Fruit fly (Drosophila melanogaster): ENCODE results near the gene MED15.

The MED15 gene

dm6 chr2L:506443-506842 is 33.6 kb downstream of the MED15 start:
- no peak for TF ChIP-seq CG17801 (GFP tag; optimal IDR thresholded peaks at IDR 0.05; ENCODE audit: partially characterized antibody)

- TF ChIP-seq CG17801 (GFP tag; optimal IDR thresholded peaks at IDR 0.05; ENCODE audit: partially characterized antibody) = no peak
These were observed 34.4 kb downstream of the MED15 start for dm6 chr2L:507169-507568.

dm6 chr2L:510534-511014 is 37.8 kb downstream of the MED15 start:
- no peak for TF ChIP-seq CG17801 (GFP tag; optimal IDR thresholded peaks at IDR 0.05; ENCODE audit: partially characterized antibody)

- TF ChIP-seq CG17801 (GFP tag; optimal IDR thresholded peaks at IDR 0.05; ENCODE audit: partially characterized antibody) = no peak
These were observed 39.2 kb downstream of the MED15 start for dm6 chr2L:512028-512427.

- TF ChIP-seq CG17801 (GFP tag; optimal IDR thresholded peaks at IDR 0.05; ENCODE audit: partially characterized antibody) = no peak
These were observed 40.2 kb downstream of the MED15 start for dm6 chr2L:513035-513434.

dm6 chr2L:514124-514818 is 41.5 kb downstream of the MED15 start:
- no peak for TF ChIP-seq CG17801 (GFP tag; optimal IDR thresholded peaks at IDR 0.05; ENCODE audit: partially characterized antibody)

dm6 chr2L:516032-516993 is 43.5 kb downstream of the MED15 start:
- TF ChIP-seq CG17801 (GFP tag; optimal IDR thresholded peaks at IDR 0.05; ENCODE audit: partially characterized antibody) = no peak

- TF ChIP-seq CG17801 (GFP tag; optimal IDR thresholded peaks at IDR 0.05; ENCODE audit: partially characterized antibody) = no peak
These were observed 45.3 kb downstream of the MED15 start for dm6 chr2L:517911-518619.

dm6 chr2L:518620-518913 is 45.8 kb downstream of the MED15 start:
- TF ChIP-seq CG17801 (GFP tag; optimal IDR thresholded peaks at IDR 0.05; ENCODE audit: partially characterized antibody) = no peak

- TF ChIP-seq CG17801 (GFP tag; optimal IDR thresholded peaks at IDR 0.05; ENCODE audit: partially characterized antibody) = no peak
These were observed 46.4 kb downstream of the MED15 start for dm6 chr2L:518979-519891.

dm6 chr2L:520331-521000 is 47.7 kb downstream of the MED15 start:
- peak; percentile 62 for TF ChIP-seq CG17801 (GFP tag; optimal IDR thresholded peaks at IDR 0.05; ENCODE audit: partially characterized antibody)

- no peak for TF ChIP-seq CG17801 (GFP tag; optimal IDR thresholded peaks at IDR 0.05; ENCODE audit: partially characterized antibody)
These were observed 48.4 kb downstream of the MED15 start for dm6 chr2L:521001-521827.

Data from ovary, adult (tissue).